Worm (Caenorhabditis elegans) whole organism, late embryonic: ENCODE data around the gene sma-4.

ENCODE experiments used
- C08G9.2 ChIP-seq: sonication (generic microtip); optimal IDR thresholded peaks from 2 replicates; lab custom pipeline; 2016; ENCODE audit warnings: mild to moderate bottlenecking, missing genetic modification characterization, moderate library complexity, missing compliant biosample characterization
- C38D4.7 ChIP-seq: fragments of 200-800 bp; sonication (Bioruptor generic); optimal IDR thresholded peaks from 2 replicates; lab custom pipeline; 2018; ENCODE audit warnings: mild to moderate bottlenecking, missing genetic modification characterization, moderate library complexity, missing compliant biosample characterization
- F13H6.1 ChIP-seq: sonication (generic microtip); optimal IDR thresholded peaks from 2 replicates; lab custom pipeline; 2016; ENCODE audit warnings: missing genetic modification characterization, missing compliant biosample characterization
- K02D7.2 ChIP-seq: sonication (generic microtip); optimal IDR thresholded peaks from 2 replicates; lab custom pipeline; 2017; ENCODE audit warnings: mild to moderate bottlenecking, missing genetic modification characterization, missing compliant biosample characterization
- T23F11.4 ChIP-seq: fragments of 200-800 bp; sonication (Bioruptor generic); optimal IDR thresholded peaks from 2 replicates; lab custom pipeline; 2018; ENCODE audit warnings: mild to moderate bottlenecking, missing genetic modification characterization, missing compliant biosample characterization
- Y22D7AL.16 ChIP-seq: sonication (generic microtip); optimal IDR thresholded peaks from 2 replicates; lab custom pipeline; 2016; ENCODE audit warnings: missing genetic modification characterization, missing compliant biosample characterization
- ceh-14 ChIP-seq: sonication (generic microtip); optimal IDR thresholded peaks from 2 replicates; lab custom pipeline; 2016; ENCODE audit warnings: missing genotype, missing genetic modification characterization, missing compliant biosample characterization
- ceh-18 ChIP-seq: sonication (generic microtip); optimal IDR thresholded peaks from 2 replicates; lab custom pipeline; 2016; ENCODE audit warnings: missing genetic modification characterization, missing compliant biosample characterization
- ceh-2 ChIP-seq: sonication (generic microtip); optimal IDR thresholded peaks from 2 replicates; lab custom pipeline; 2016; ENCODE audit warnings: missing genotype, missing genetic modification characterization, missing compliant biosample characterization
- ceh-31 ChIP-seq: sonication (generic microtip); optimal IDR thresholded peaks from 2 replicates; lab custom pipeline; 2016; ENCODE audit warnings: missing genetic modification characterization, missing compliant biosample characterization
- ceh-34 ChIP-seq: sonication (generic microtip); optimal IDR thresholded peaks from 2 replicates; lab custom pipeline; 2016; ENCODE audit warnings: mild to moderate bottlenecking, missing genetic modification characterization, missing compliant biosample characterization
- ceh-45 ChIP-seq: fragments of 200-800 bp; sonication (Bioruptor generic); IDR thresholded peaks from 2 replicates; pipeline ENCODE4 v1.3.6; 2022; ENCODE audit warnings: missing genetic modification reagents, missing genetic modification characterization, missing compliant biosample characterization
- ceh-48 ChIP-seq: sonication (generic microtip); optimal IDR thresholded peaks from 2 replicates; lab custom pipeline; 2016; ENCODE audit warnings: missing genetic modification characterization, inconsistent platforms, missing compliant biosample characterization
- ceh-6 ChIP-seq: fragments of 200-800 bp; sonication (Bioruptor generic); optimal IDR thresholded peaks from 2 replicates; lab custom pipeline; 2018; ENCODE audit warnings: mild to moderate bottlenecking, missing genetic modification characterization, missing compliant biosample characterization
- ceh-9 ChIP-seq: sonication (generic microtip); optimal IDR thresholded peaks from 2 replicates; lab custom pipeline; 2016; ENCODE audit warnings: mild to moderate bottlenecking, missing genetic modification characterization, inconsistent platforms, missing compliant biosample characterization
- dmd-4 ChIP-seq: sonication (generic microtip); optimal IDR thresholded peaks from 2 replicates; lab custom pipeline; 2016; ENCODE audit warnings: borderline replicate concordance, missing genetic modification characterization, missing compliant biosample characterization
- dve-1 ChIP-seq: sonication (generic microtip); optimal IDR thresholded peaks from 2 replicates; lab custom pipeline; 2017; ENCODE audit warnings: antibody characterized with exemption, mild to moderate bottlenecking, missing genetic modification characterization, missing compliant biosample characterization
- elt-4 ChIP-seq: sonication (generic microtip); optimal IDR thresholded peaks from 2 replicates; lab custom pipeline; 2016; ENCODE audit warnings: missing genetic modification characterization, missing compliant biosample characterization
- ets-4 ChIP-seq: sonication (generic microtip); optimal IDR thresholded peaks from 2 replicates; lab custom pipeline; 2016; ENCODE audit warnings: missing genetic modification characterization, missing compliant biosample characterization
- eyg-1 ChIP-seq: sonication (generic microtip); optimal IDR thresholded peaks from 2 replicates; lab custom pipeline; 2016; ENCODE audit warnings: missing genotype, missing genetic modification characterization, missing compliant biosample characterization
- fax-1 ChIP-seq: sonication (generic microtip); optimal IDR thresholded peaks from 2 replicates; lab custom pipeline; 2016; ENCODE audit warnings: missing genotype, missing genetic modification characterization, missing compliant biosample characterization
- fkh-6 ChIP-seq: sonication (generic microtip); optimal IDR thresholded peaks from 2 replicates; lab custom pipeline; 2016; ENCODE audit warnings: missing genetic modification characterization, missing compliant biosample characterization
- gmeb-2 ChIP-seq: sonication (generic microtip); optimal IDR thresholded peaks from 2 replicates; lab custom pipeline; 2016; ENCODE audit warnings: missing genetic modification characterization, inconsistent platforms, missing compliant biosample characterization
- hlh-13 ChIP-seq: fragments of 200-800 bp; sonication (Bioruptor generic); optimal IDR thresholded peaks from 2 replicates; lab custom pipeline; 2018; ENCODE audit warnings: mild to moderate bottlenecking, missing genetic modification characterization, missing compliant biosample characterization
- hlh-15 ChIP-seq: sonication (generic microtip); optimal IDR thresholded peaks from 2 replicates; lab custom pipeline; 2016; ENCODE audit warnings: missing genetic modification characterization, missing compliant biosample characterization
- hlh-30 ChIP-seq: sonication (generic microtip); optimal IDR thresholded peaks from 2 replicates; lab custom pipeline; 2017; ENCODE audit warnings: antibody characterized with exemption, missing genetic modification characterization, missing compliant biosample characterization; ENCODE audit not compliant: insufficient read depth
- hlh-6 ChIP-seq: sonication (generic microtip); optimal IDR thresholded peaks from 2 replicates; lab custom pipeline; 2016; ENCODE audit warnings: missing genotype, missing genetic modification characterization, missing compliant biosample characterization
- hlh-8 ChIP-seq: sonication (generic microtip); optimal IDR thresholded peaks from 2 replicates; lab custom pipeline; 2016; ENCODE audit warnings: missing genotype, missing genetic modification characterization, missing compliant biosample characterization
- lin-11 ChIP-seq: fragments of 200-800 bp; sonication (Bioruptor generic); optimal IDR thresholded peaks from 2 replicates; lab custom pipeline; 2018; ENCODE audit warnings: mild to moderate bottlenecking, missing genetic modification characterization, missing compliant biosample characterization
- madf-2 ChIP-seq: sonication (generic microtip); optimal IDR thresholded peaks from 2 replicates; lab custom pipeline; 2017; ENCODE audit warnings: missing genetic modification characterization, missing compliant biosample characterization
- nfya-1 ChIP-seq: sonication (generic microtip); optimal IDR thresholded peaks from 2 replicates; lab custom pipeline; 2017; ENCODE audit warnings: missing genetic modification characterization, mild to moderate bottlenecking, missing compliant biosample characterization, antibody characterized with exemption, moderate library complexity
- nhr-232 ChIP-seq: sonication (generic microtip); optimal IDR thresholded peaks from 2 replicates; lab custom pipeline; 2016; ENCODE audit warnings: missing genetic modification characterization, missing compliant biosample characterization
- pag-3 ChIP-seq: sonication (generic microtip); optimal IDR thresholded peaks from 2 replicates; lab custom pipeline; 2016; ENCODE audit warnings: missing compliant biosample characterization, missing genetic modification characterization, borderline replicate concordance
- pat-9 ChIP-seq: fragments of 200-800 bp; sonication (Bioruptor generic); optimal IDR thresholded peaks from 2 replicates; lab custom pipeline; 2018; ENCODE audit warnings: mild to moderate bottlenecking, missing genetic modification characterization, moderate library complexity, missing compliant biosample characterization
- pha-2 ChIP-seq: sonication (generic microtip); optimal IDR thresholded peaks from 2 replicates; lab custom pipeline; 2017; ENCODE audit warnings: mild to moderate bottlenecking, missing genetic modification characterization, missing compliant biosample characterization
- pqm-1 ChIP-seq: sonication (generic microtip); optimal IDR thresholded peaks from 2 replicates; lab custom pipeline; 2016; ENCODE audit warnings: missing genetic modification characterization, missing compliant biosample characterization
- pros-1 ChIP-seq: fragments of 150-350 bp; optimal IDR thresholded peaks from 2 replicates; lab custom pipeline; 2014; ENCODE audit warnings: missing biosample characterization, missing genetic modification reagents, missing genetic modification characterization
- ref-2 ChIP-seq: sonication (generic microtip); optimal IDR thresholded peaks from 2 replicates; lab custom pipeline; 2016; ENCODE audit warnings: missing genetic modification characterization, missing compliant biosample characterization
- sdc-2 ChIP-seq: sonication (generic microtip); optimal IDR thresholded peaks from 2 replicates; lab custom pipeline; 2016; ENCODE audit warnings: missing genotype, missing genetic modification characterization, missing compliant biosample characterization
- sox-2 ChIP-seq: fragments of 200-800 bp; sonication (Bioruptor generic); IDR thresholded peaks from 2 replicates; pipeline ENCODE4 v1.3.6; 2022; ENCODE audit warnings: missing genetic modification reagents, missing genetic modification characterization, missing compliant biosample characterization
- sox-4 ChIP-seq: sonication (generic microtip); optimal IDR thresholded peaks from 2 replicates; lab custom pipeline; 2017; ENCODE audit warnings: mild to moderate bottlenecking, missing genetic modification characterization, inconsistent platforms, missing compliant biosample characterization
- syd-9 ChIP-seq: sonication (generic microtip); optimal IDR thresholded peaks from 2 replicates; lab custom pipeline; 2016; ENCODE audit warnings: mild to moderate bottlenecking, missing genetic modification characterization, moderate library complexity, missing compliant biosample characterization
- tbx-2 ChIP-seq: sonication (generic microtip); optimal IDR thresholded peaks from 2 replicates; lab custom pipeline; 2016; ENCODE audit warnings: missing genetic modification characterization, missing compliant biosample characterization
- unc-3 ChIP-seq, 2 experiments: fragments of 200-800 bp in 1 of 2; sonication (Bioruptor generic) in 1 of 2; sonication (generic microtip) in 1 of 2; conservative IDR thresholded peaks in 1 of 2; optimal IDR thresholded peaks in 1 of 2; 2 replicates each; pipeline versions ENCODE4 v1.3.6 to Lab custom; 2016 to 2022; ENCODE audit warnings: missing compliant biosample characterization in 2 of 2, missing genetic modification characterization in 2 of 2, missing genetic modification reagents in 1 of 2
- unc-86 ChIP-seq: sonication (generic microtip); optimal IDR thresholded peaks from 2 replicates; lab custom pipeline; 2016; ENCODE audit warnings: missing genetic modification characterization, missing compliant biosample characterization
- zip-5 ChIP-seq: sonication (generic microtip); optimal IDR thresholded peaks from 2 replicates; lab custom pipeline; 2016; ENCODE audit warnings: missing genetic modification characterization, missing compliant biosample characterization
- ztf-16 ChIP-seq: sonication (generic microtip); optimal IDR thresholded peaks from 2 replicates; lab custom pipeline; 2017; ENCODE audit warnings: missing genetic modification characterization, missing compliant biosample characterization

The sma-4 gene

DNA sequence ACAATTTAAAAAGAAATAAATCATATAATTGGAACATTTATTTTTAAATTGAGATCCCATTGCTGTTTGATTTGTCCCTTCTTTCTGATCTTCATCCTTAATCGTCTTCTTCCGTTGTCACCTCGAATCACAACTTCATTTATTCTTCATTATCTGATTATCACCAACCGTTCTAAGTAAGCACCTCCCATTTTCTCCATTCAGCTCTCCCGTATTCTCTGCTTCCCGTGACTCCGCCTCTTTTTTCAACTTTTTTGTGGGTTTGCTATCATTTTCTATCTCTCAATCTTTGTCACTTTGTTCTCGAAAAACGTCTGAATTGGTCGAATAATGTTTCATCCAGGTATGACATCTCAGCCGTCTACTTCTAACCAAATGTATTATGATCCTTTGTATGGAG lies at the start of gene sma-4:
Gene sma-4 (plus strand): TSS at position 301 of the 400 bp plus-strand sequence.
- TF ChIP-seq hlh-30 (no peak), dve-1 (tag; lab: Kevin White, UChicago) (no peak), ceh-48 (no peak), unc-86 (tag; lab: Kevin White, UChicago) (no peak), F13H6.1 (no peak), hlh-6 (no peak), nfya-1 (tag; lab: Kevin White, UChicago) (no peak), ceh-2 (tag; lab: Kevin White, UChicago) (no peak), hlh-8 (tag; lab: Kevin White, UChicago) (no peak), elt-4 (tag; lab: Kevin White, UChicago) (no peak), ceh-18 (no peak), lin-11 (tag; lab: Kevin White, UChicago) (no peak), unc-3 (GFP tag; conservative IDR thresholded peaks at IDR 0.05; lab: Robert Waterston, UW) (no peak), unc-3 (tag; optimal IDR thresholded peaks at IDR 0.05; lab: Kevin White, UChicago) (no peak), tbx-2 (tag; lab: Kevin White, UChicago) (no peak), ceh-9 (tag; lab: Kevin White, UChicago) (no peak), fkh-6 (tag; lab: Kevin White, UChicago) (no peak), pros-1 (no peak), zip-5 (tag; lab: Kevin White, UChicago) (no peak), pqm-1 (tag; lab: Kevin White, UChicago) (no peak)

DNA sequence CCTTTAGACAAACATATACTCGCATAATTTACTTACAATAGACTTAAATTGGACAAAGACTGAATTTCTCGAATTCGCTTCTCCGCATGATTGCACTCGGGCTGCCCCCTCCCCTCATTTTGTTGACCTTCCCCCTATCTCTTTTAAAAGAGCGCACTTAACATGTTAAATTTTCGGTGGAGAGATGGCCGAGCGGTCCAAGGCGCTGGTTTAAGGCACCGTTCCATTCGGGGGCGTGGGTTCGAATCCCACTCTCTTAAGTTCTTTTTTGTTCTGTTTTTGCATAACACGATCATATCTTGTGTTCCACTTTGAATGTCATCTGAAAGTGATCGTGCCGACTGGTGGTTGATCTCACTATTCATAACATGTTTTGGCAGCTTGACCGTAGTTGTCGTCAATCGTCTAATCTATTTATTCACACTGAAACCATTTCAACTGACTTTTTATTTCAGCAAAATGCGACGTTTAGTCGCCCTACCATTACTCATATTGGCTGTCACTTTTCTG lies 46.3 kb upstream of the sma-4 start, which contains the start of gene cutl-23:
Gene cutl-23 (plus strand): TSS at position 460 of the 510 bp plus-strand sequence.
- TF ChIP-seq ztf-16 (tag; lab: Kevin White, UChicago) (peak; percentile 61), lin-11 (tag; lab: Kevin White, UChicago) (peak; percentile 27), fkh-6 (tag; lab: Kevin White, UChicago) (peak; percentile 33), tbx-2 (tag; lab: Kevin White, UChicago) (peak; percentile 41), madf-2 (tag; lab: Kevin White, UChicago) (peak; percentile 28), eyg-1 (no peak), F13H6.1 (peak; percentile 27), C08G9.2 (peak; percentile 19), ceh-2 (tag; lab: Kevin White, UChicago) (no peak), pag-3 (tag; lab: Kevin White, UChicago) (no peak), unc-3 (GFP tag; conservative IDR thresholded peaks at IDR 0.05; lab: Robert Waterston, UW) (0 out of 2 replicates have a peak, but pooled peaks have one; percentile 16), unc-3 (tag; optimal IDR thresholded peaks at IDR 0.05; lab: Kevin White, UChicago) (no peak), hlh-30 (no peak), hlh-6 (peak; percentile 80), ceh-34 (tag; lab: Kevin White, UChicago) (peak; percentile 11), hlh-13 (GFP tag; lab: Kevin White, UChicago) (no peak), dmd-4 (peak; percentile 57), ref-2 (tag; lab: Kevin White, UChicago) (no peak), ceh-48 (peak; percentile 42), Y22D7AL.16 (peak; percentile 38), T23F11.4 (peak; percentile 65), nfya-1 (tag; lab: Kevin White, UChicago) (peak; percentile 23), C38D4.7 (GFP tag; lab: Kevin White, UChicago) (peak; percentile 19), ets-4 (peak; percentile 50), zip-5 (tag; lab: Kevin White, UChicago) (no peak), K02D7.2 (tag; lab: Kevin White, UChicago) (peak; percentile 40), pat-9 (tag; lab: Kevin White, UChicago) (peak; percentile 23), pha-2 (tag; lab: Kevin White, UChicago) (peak; percentile 26), sdc-2 (tag; lab: Kevin White, UChicago) (peak; percentile 41), ceh-9 (tag; lab: Kevin White, UChicago) (peak; percentile 34), syd-9 (peak; percentile 39), fax-1 (tag; lab: Kevin White, UChicago) (peak; percentile 22), ceh-31 (peak; percentile 50), gmeb-2 (tag; lab: Kevin White, UChicago) (peak; percentile 58), ceh-45 (GFP tag; lab: Robert Waterston, UW) (peak; percentile 9; the same call in 1 of the 2 replicates), hlh-15 (tag; lab: Kevin White, UChicago) (no peak), ceh-6 (peak; percentile 59), ceh-14 (no peak), sox-2 (GFP tag; lab: Robert Waterston, UW) (peak; percentile 5; the same call in 1 of the 2 replicates), elt-4 (tag; lab: Kevin White, UChicago) (no peak), sox-4 (tag; lab: Kevin White, UChicago) (peak; percentile 58), nhr-232 (tag; lab: Kevin White, UChicago) (peak; percentile 35), pqm-1 (tag; lab: Kevin White, UChicago) (no peak)
